Fruit fly (Drosophila melanogaster): ENCODE data around the gene meep.

- TF ChIP-seq CTCF (optimal IDR thresholded peaks at IDR 0.05) (no peak), CG8478 (optimal IDR thresholded peaks at IDR 0.05) (no peak)
Measured at dm6 chr3L:1216460-1216859, 13.6 kb upstream of the meep start.

Data from S2 (cell line).